Fruit fly (Drosophila melanogaster): ENCODE data around the gene spz.

Gene spz

dm6 chr3R:27064099-27064498 is 5.8 kb downstream of the spz start, which contains the start of gene Nep5:
Gene Nep5 (minus strand): TSS chr3R:27064199.
- TF ChIP-seq CG9948 (tag; optimal IDR thresholded peaks at IDR 0.05): no peak
- no peak for TF ChIP-seq CG8301 (tag; optimal IDR thresholded peaks at IDR 0.05)
- no peak for TF ChIP-seq gl (tag; optimal IDR thresholded peaks at IDR 0.05)

- TF ChIP-seq CG4496 (GFP tag; IDR thresholded peaks at IDR 0.05) (no peak), CG34367 (tag; optimal IDR thresholded peaks at IDR 0.05) (no peak), CG12605 (GFP tag; IDR thresholded peaks at IDR 0.05) (no peak), fd96Ca (GFP tag; IDR thresholded peaks at IDR 0.05) (no peak), CG14655 (GFP tag; optimal IDR thresholded peaks at IDR 0.05) (no peak), CG15710 (tag; optimal IDR thresholded peaks at IDR 0.05) (no peak), CG9948 (tag; optimal IDR thresholded peaks at IDR 0.05) (no peak), CG13204 (GFP tag; optimal IDR thresholded peaks at IDR 0.05) (no peak), CG17806 (tag; optimal IDR thresholded peaks at IDR 0.05) (no peak), CG32121 (GFP tag; IDR thresholded peaks at IDR 0.05) (no peak)
Observed at dm6 chr3R:27061916-27062315, 8.0 kb downstream of the spz start, which contains the start of gene CG34292. Gene CG34292 (plus strand): TSS chr3R:27062216.

dm6 chr3R:27056152-27056551 is 13.7 kb downstream of the spz start:
- TF ChIP-seq CG8301 (tag; optimal IDR thresholded peaks at IDR 0.05) (no peak), D1 (tag; optimal IDR thresholded peaks at IDR 0.05) (no peak), CG8159 (tag; optimal IDR thresholded peaks at IDR 0.05) (no peak), CG32121 (GFP tag; IDR thresholded peaks at IDR 0.05) (no peak), rn (GFP tag; IDR thresholded peaks at IDR 0.05) (no peak), Pif1B (GFP tag; optimal IDR thresholded peaks at IDR 0.05) (no peak)

dm6 chr3R:27049549-27049948 is 20.3 kb downstream of the spz start:
- no peak for TF ChIP-seq Pif1B (GFP tag; optimal IDR thresholded peaks at IDR 0.05)
- TF ChIP-seq Snoo (tag; optimal IDR thresholded peaks at IDR 0.05): no peak
- no peak for TF ChIP-seq CG10348 (GFP tag; IDR thresholded peaks at IDR 0.05)
- TF ChIP-seq D1 (tag; optimal IDR thresholded peaks at IDR 0.05): no peak
- no peak for TF ChIP-seq CG15710 (tag; optimal IDR thresholded peaks at IDR 0.05)
- TF ChIP-seq CG9948 (tag; optimal IDR thresholded peaks at IDR 0.05): no peak
- TF ChIP-seq CG8301 (tag; optimal IDR thresholded peaks at IDR 0.05): no peak
- no peak for TF ChIP-seq rn (GFP tag; IDR thresholded peaks at IDR 0.05)
- TF ChIP-seq CG32121 (GFP tag; IDR thresholded peaks at IDR 0.05): no peak
- no peak for TF ChIP-seq CG4496 (GFP tag; IDR thresholded peaks at IDR 0.05)
- no peak for TF ChIP-seq CG34367 (tag; optimal IDR thresholded peaks at IDR 0.05)

dm6 chr3R:27048561-27049270 is 21.2 kb downstream of the spz start, which contains the start of gene TwdlT:
Gene TwdlT (plus strand): TSS chr3R:27049220.
- TF ChIP-seq CG8301 (tag; optimal IDR thresholded peaks at IDR 0.05) (no peak), Snoo (tag; optimal IDR thresholded peaks at IDR 0.05) (peak; percentile 0)

dm6 chr3R:27040044-27040443 is 29.8 kb downstream of the spz start:
- TF ChIP-seq CG34367 (tag; optimal IDR thresholded peaks at IDR 0.05) (no peak), CG15710 (tag; optimal IDR thresholded peaks at IDR 0.05) (no peak), D1 (tag; optimal IDR thresholded peaks at IDR 0.05) (no peak), CG8301 (tag; optimal IDR thresholded peaks at IDR 0.05) (no peak), Ets98B (GFP tag; IDR thresholded peaks at IDR 0.05) (no peak), CG14655 (GFP tag; optimal IDR thresholded peaks at IDR 0.05) (no peak), CG12605 (GFP tag; IDR thresholded peaks at IDR 0.05) (no peak), CG13204 (GFP tag; optimal IDR thresholded peaks at IDR 0.05) (no peak), CG32121 (GFP tag; IDR thresholded peaks at IDR 0.05) (no peak), CG10348 (GFP tag; IDR thresholded peaks at IDR 0.05) (no peak), CG17806 (tag; optimal IDR thresholded peaks at IDR 0.05) (no peak), fd96Ca (GFP tag; IDR thresholded peaks at IDR 0.05) (no peak), Snoo (tag; optimal IDR thresholded peaks at IDR 0.05) (no peak)

dm6 chr3R:27033935-27034334 is 35.9 kb downstream of the spz start:
- TF ChIP-seq CG4496 (GFP tag; IDR thresholded peaks at IDR 0.05) (0 out of 3 replicates have a peak, but pooled peaks have one; percentile 17), CG8301 (tag; optimal IDR thresholded peaks at IDR 0.05) (peak; percentile 55), CG15710 (tag; optimal IDR thresholded peaks at IDR 0.05) (no peak), gl (tag; optimal IDR thresholded peaks at IDR 0.05) (no peak), Ets98B (GFP tag; IDR thresholded peaks at IDR 0.05) (0 out of 2 replicates have a peak, but pooled peaks have one; percentile 22), Snoo (tag; optimal IDR thresholded peaks at IDR 0.05) (no peak), CG14655 (GFP tag; optimal IDR thresholded peaks at IDR 0.05) (peak; percentile 50)

dm6 chr3R:27026009-27026408 is 43.9 kb downstream of the spz start, which contains the start of gene CG6271:
Gene CG6271 (minus strand): TSS chr3R:27026109.
- TF ChIP-seq CG15710 (tag; optimal IDR thresholded peaks at IDR 0.05) (no peak), EcR (GFP tag; optimal IDR thresholded peaks at IDR 0.05) (no peak), CG12605 (GFP tag; IDR thresholded peaks at IDR 0.05) (no peak)

Measured in whole organism, pupa.